Fruit fly (Drosophila melanogaster) whole organism, prepupa: ENCODE data around the gene CG46507.
"Not testable (repeated sequence)": the region's sequence is repeated elsewhere in the genome, so short reads cannot be mapped to it uniquely, and the experiment has no call there.

ENCODE experiments used
- CG10631 ChIP-seq: fragments of 200-800 bp; sonication (Bioruptor generic); optimal IDR thresholded peaks from 2 replicates; lab custom pipeline; 2016; ENCODE audit warnings: missing biosample characterization, missing genetic modification characterization
- CG11902 ChIP-seq: fragments of 200-800 bp; sonication (Bioruptor generic); optimal IDR thresholded peaks from 3 replicates; lab custom pipeline; 2016; ENCODE audit warnings: missing biosample characterization, missing genetic modification characterization
- CG15336 ChIP-seq: fragments of 200-800 bp; sonication (Bioruptor generic); IDR thresholded peaks from 2 replicates; pipeline ENCODE4 v1.3.6; 2022; ENCODE audit warnings: missing biosample characterization, missing genetic modification characterization
- CG3032 ChIP-seq: fragments of 200-800 bp; optimal IDR thresholded peaks from 2 replicates; lab custom pipeline; 2019; ENCODE audit warnings: missing biosample characterization, mild to moderate bottlenecking, missing genetic modification characterization, moderate library complexity
- CG3919 ChIP-seq: fragments of 200-800 bp; sonication (Bioruptor generic); optimal IDR thresholded peaks from 3 replicates; lab custom pipeline; 2016; ENCODE audit warnings: missing biosample characterization, missing genetic modification characterization
- CG6276 ChIP-seq: fragments of 200-800 bp; sonication (Bioruptor generic); optimal IDR thresholded peaks from 2 replicates; lab custom pipeline; 2017; ENCODE audit warnings: missing biosample characterization, mild to moderate bottlenecking, missing genetic modification characterization
- CG6792 ChIP-seq: fragments of 200-800 bp; sonication (Bioruptor generic); optimal IDR thresholded peaks from 3 replicates; lab custom pipeline; 2016; ENCODE audit warnings: missing biosample characterization, missing genetic modification characterization
- CG6808 ChIP-seq: fragments of 200-800 bp; sonication (Bioruptor generic); optimal IDR thresholded peaks from 3 replicates; lab custom pipeline; 2017; ENCODE audit warnings: missing biosample characterization, missing genetic modification characterization, mild to moderate bottlenecking, moderate library complexity, missing genetic modification reagents
- CG6854 ChIP-seq: fragments of 200-800 bp; sonication (Bioruptor generic); optimal IDR thresholded peaks from 2 replicates; lab custom pipeline; 2017; ENCODE audit warnings: missing biosample characterization, mild to moderate bottlenecking, missing genetic modification characterization
- CG8632 ChIP-seq: fragments of 200-800 bp; sonication (Bioruptor generic); optimal IDR thresholded peaks from 3 replicates; lab custom pipeline; 2016; ENCODE audit warnings: missing biosample characterization, missing genetic modification characterization
- Eip93F ChIP-seq: fragments of 200-800 bp; sonication (Bioruptor generic); optimal IDR thresholded peaks from 2 replicates; lab custom pipeline; 2016; ENCODE audit warnings: missing biosample characterization, mild to moderate bottlenecking, missing genetic modification characterization
- Ets96B ChIP-seq: fragments of 200-800 bp; optimal IDR thresholded peaks from 2 replicates; lab custom pipeline; 2019; ENCODE audit warnings: missing biosample characterization, mild to moderate bottlenecking, missing genetic modification characterization, moderate library complexity
- Hr38 ChIP-seq: sonication (Bioruptor generic); optimal IDR thresholded peaks from 2 replicates; lab custom pipeline; 2016; ENCODE audit warnings: missing biosample characterization, missing genetic modification characterization
- Hr39 ChIP-seq: fragments of 200-800 bp; sonication (Bioruptor generic); optimal IDR thresholded peaks from 2 replicates; lab custom pipeline; 2016; ENCODE audit warnings: missing biosample characterization, missing genetic modification characterization
- Met ChIP-seq: fragments of 200-800 bp; sonication (Bioruptor generic); optimal IDR thresholded peaks from 3 replicates; lab custom pipeline; 2016; ENCODE audit warnings: missing biosample characterization, missing genetic modification characterization
- Smox ChIP-seq: fragments of 200-800 bp; sonication (Bioruptor generic); optimal IDR thresholded peaks from 3 replicates; lab custom pipeline; 2016; ENCODE audit warnings: missing biosample characterization, missing genetic modification characterization
- dac ChIP-seq: fragments of 200-800 bp; sonication (Bioruptor generic); optimal IDR thresholded peaks from 2 replicates; lab custom pipeline; 2017; ENCODE audit warnings: missing biosample characterization, mild to moderate bottlenecking, missing genetic modification characterization
- eg ChIP-seq: fragments of 200-800 bp; sonication (Bioruptor generic); IDR thresholded peaks from 3 replicates; pipeline ENCODE4 v1.3.6; 2022; ENCODE audit warnings: missing biosample characterization, missing genetic modification characterization
- fd85E ChIP-seq: fragments of 200-800 bp; sonication (Bioruptor generic); optimal IDR thresholded peaks from 3 replicates; lab custom pipeline; 2016; ENCODE audit warnings: missing biosample characterization, missing genetic modification characterization
- fkh ChIP-seq: fragments of 200-800 bp; sonication (Bioruptor generic); optimal IDR thresholded peaks from 3 replicates; lab custom pipeline; 2017; ENCODE audit warnings: missing biosample characterization, mild to moderate bottlenecking, missing genetic modification characterization, moderate library complexity
- salr ChIP-seq, 2 experiments: fragments of 200-800 bp; sonication (Bioruptor generic); optimal IDR thresholded peaks; 3 replicates each; lab custom pipeline; 2016 to 2018; ENCODE audit warnings: missing biosample characterization in 2 of 2, missing genetic modification characterization in 2 of 2, mild to moderate bottlenecking in 1 of 2
- spab ChIP-seq: fragments of 200-800 bp; sonication (Bioruptor generic); optimal IDR thresholded peaks from 2 replicates; lab custom pipeline; 2017; ENCODE audit warnings: missing biosample characterization, mild to moderate bottlenecking, missing genetic modification characterization, missing genetic modification reagents
- vri ChIP-seq: fragments of 200-800 bp; sonication (Bioruptor generic); optimal IDR thresholded peaks from 3 replicates; lab custom pipeline; 2016; ENCODE audit warnings: missing biosample characterization, mild to moderate bottlenecking, missing genetic modification characterization

The CG46507 gene

dm6 chrX:22162623-22163022 is at the start of gene CG46507:
Gene CG46507 (plus strand): TSS chrX:22162923.
- not testable (repeated sequence) for TF ChIP-seq CG8632; CG3919; Hr38 (GFP tag; lab: Kevin White, UChicago)

- not testable (repeated sequence) for TF ChIP-seq salr (GFP tag; optimal IDR thresholded peaks at IDR 0.05; lab: Kevin White, UChicago); Hr39 (GFP tag; lab: Kevin White, UChicago); spab (GFP tag; lab: Kevin White, UChicago)
These were observed 20.0 kb upstream of the CG46507 start, which contains the start of gene CG40813 for dm6 chrX:22142758-22143157. Gene CG40813 (plus strand): TSS chrX:22143058.

- not testable (repeated sequence) for TF ChIP-seq dac; Met (GFP tag; lab: Kevin White, UChicago); fd85E (GFP tag; lab: Kevin White, UChicago)
These were observed 15.2 kb upstream of the CG46507 start, which contains the start of gene CG46504 for dm6 chrX:22147489-22147888. Gene CG46504 (plus strand): TSS chrX:22147789.

DNA sequence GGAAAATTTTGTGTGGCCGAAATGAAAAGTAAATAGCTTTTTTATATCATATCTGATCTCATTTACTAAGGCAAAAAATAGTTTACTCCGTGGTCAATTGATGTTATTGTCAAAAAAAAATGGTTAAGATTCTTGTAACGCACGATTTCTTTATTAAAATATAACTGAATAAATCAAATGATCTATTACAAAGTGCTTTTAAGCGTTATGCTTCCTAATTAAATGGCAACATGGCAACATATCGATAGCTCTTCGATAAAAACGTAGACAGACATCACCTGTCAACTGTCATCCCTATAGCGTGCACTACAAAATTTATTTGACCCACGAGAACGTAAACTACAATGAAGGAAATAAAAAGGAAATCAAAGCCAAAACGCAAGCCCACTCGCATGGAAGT is 10.2 kb upstream of the CG46507 start, which contains the start of gene CG46505:
Gene CG46505 (plus strand): TSS at position 301 of the 400 bp plus-strand sequence.
- not testable (repeated sequence) for TF ChIP-seq CG15336; CG11902 (GFP tag; lab: Kevin White, UChicago); CG3032 (tag; lab: Kevin White, UChicago)

dm6 chrX:22157587-22157986 is 5.1 kb upstream of the CG46507 start, which contains the start of gene CG46506:
Gene CG46506 (plus strand): TSS chrX:22157887.
- not testable (repeated sequence) for TF ChIP-seq vri (GFP tag; lab: Kevin White, UChicago); CG6276 (GFP tag; lab: Kevin White, UChicago); Ets96B (tag; lab: Kevin White, UChicago)

- not testable (repeated sequence) for TF ChIP-seq eg; CG6808 (GFP tag; lab: Kevin White, UChicago); Met (GFP tag; lab: Kevin White, UChicago)
These were observed 4.6 kb downstream of the CG46507 start, which contains the start of gene CG46508 for dm6 chrX:22167355-22167754. Gene CG46508 (plus strand): TSS chrX:22167655.

dm6 chrX:22172341-22172740 is 9.6 kb downstream of the CG46507 start, which contains the start of gene CG46509:
Gene CG46509 (plus strand): TSS chrX:22172641.
- not testable (repeated sequence) for TF ChIP-seq CG6854; fkh; Eip93F (GFP tag; lab: Kevin White, UChicago)

- TF ChIP-seq fd85E, vri, CG10631 (GFP tag; lab: Kevin White, UChicago): not testable (repeated sequence)
These were observed 14.5 kb downstream of the CG46507 start, which contains the start of gene CG46510 for dm6 chrX:22177205-22177604. Gene CG46510 (plus strand): TSS chrX:22177505.

- not testable (repeated sequence) for TF ChIP-seq Smox, CG6792, CG10631 (GFP tag; lab: Kevin White, UChicago)
These were observed 19.5 kb downstream of the CG46507 start, which contains the start of gene CG46511 for dm6 chrX:22182193-22182592. Gene CG46511 (plus strand): TSS chrX:22182493.
